Worm (Caenorhabditis elegans) whole organism, L1 larva: Measurements from ENCODE around the gene F52E10.2.
A peak's percentile ranks its signal among the peaks of the same experiment; 100 is the strongest.

Source experiments
- C16A3.4 ChIP-seq: fragments of 150-350 bp; optimal IDR thresholded peaks from 2 replicates; lab custom pipeline; 2014; ENCODE audit warnings: missing biosample characterization, missing genetic modification characterization
- alr-1 ChIP-seq: fragments of 200-800 bp; sonication (Bioruptor generic); optimal IDR thresholded peaks from 2 replicates; lab custom pipeline; 2018; ENCODE audit warnings: borderline replicate concordance, mild to moderate bottlenecking, missing genetic modification characterization, missing compliant biosample characterization
- aly-2 ChIP-seq: fragments of 150-350 bp; optimal IDR thresholded peaks from 2 replicates; lab custom pipeline; 2014; ENCODE audit warnings: missing biosample characterization, missing genetic modification characterization
- ama-1 ChIP-seq: fragments of 150-350 bp; optimal IDR thresholded peaks from 2 replicates; lab custom pipeline; 2014
- blmp-1 ChIP-seq: fragments of 150-350 bp; optimal IDR thresholded peaks from 2 replicates; lab custom pipeline; 2014; ENCODE audit warnings: missing biosample characterization, missing genetic modification characterization
- ceh-63 ChIP-seq: fragments of 200-800 bp; sonication (Bioruptor generic); optimal IDR thresholded peaks from 2 replicates; lab custom pipeline; 2018; ENCODE audit warnings: mild to moderate bottlenecking, missing genetic modification characterization, missing compliant biosample characterization
- ceh-8 ChIP-seq: fragments of 200-800 bp; sonication (Bioruptor generic); optimal IDR thresholded peaks from 2 replicates; lab custom pipeline; 2018; ENCODE audit warnings: mild to moderate bottlenecking, missing genetic modification characterization, moderate library complexity, missing compliant biosample characterization
- ceh-88 ChIP-seq: fragments of 200-800 bp; sonication (Bioruptor generic); IDR thresholded peaks from 2 replicates; pipeline ENCODE4 v1.3.6; 2022; ENCODE audit warnings: missing genetic modification characterization, missing compliant biosample characterization
- dpl-1 ChIP-seq, 3 experiments: fragments of 150-350 bp in 2 of 3; sonication (generic microtip) in 1 of 3; optimal IDR thresholded peaks; 2 replicates each; lab custom pipeline; 2014 to 2017; ENCODE audit warnings: missing biosample characterization in 3 of 3, missing genetic modification characterization in 3 of 3, missing genetic modification reagents in 3 of 3
- egl-13 ChIP-seq: sonication (generic microtip); optimal IDR thresholded peaks from 2 replicates; lab custom pipeline; 2016; ENCODE audit warnings: missing genotype, missing genetic modification reagents, missing genetic modification characterization, missing compliant biosample characterization
- egl-27 ChIP-seq, 2 experiments: fragments of 150-350 bp in 1 of 2; sonication (generic microtip); optimal IDR thresholded peaks; 3 replicates each; lab custom pipeline; 2017 to 2018; ENCODE audit warnings: missing biosample characterization in 2 of 2, missing genetic modification characterization in 2 of 2, missing genetic modification reagents in 2 of 2
- elt-2 ChIP-seq: sonication (generic microtip); optimal IDR thresholded peaks from 2 replicates; lab custom pipeline; 2016; ENCODE audit warnings: missing genetic modification characterization, mild to moderate bottlenecking, inconsistent platforms, missing compliant biosample characterization, missing genetic modification reagents
- elt-3 ChIP-seq, 6 experiments: fragments of 150-350 bp in 1 of 6; sonication (generic microtip); optimal IDR thresholded peaks; 2 replicates each; lab custom pipeline; 2017 to 2018; ENCODE audit warnings: missing biosample characterization in 6 of 6, missing genetic modification characterization in 6 of 6, inconsistent platforms in 1 of 6
- fkh-10 ChIP-seq: sonication (generic microtip); optimal IDR thresholded peaks from 2 replicates; lab custom pipeline; 2017; ENCODE audit warnings: missing biosample characterization, missing genetic modification reagents, missing genetic modification characterization
- fos-1 ChIP-seq: fragments of 150-350 bp; optimal IDR thresholded peaks from 2 replicates; lab custom pipeline; 2014; ENCODE audit warnings: missing biosample characterization, missing genetic modification characterization
- grh-1 ChIP-seq: fragments of 200-800 bp; sonication (Bioruptor generic); IDR thresholded peaks from 2 replicates; pipeline ENCODE4 v1.3.6; 2022; ENCODE audit warnings: missing genetic modification reagents, missing genetic modification characterization, missing compliant biosample characterization
- hlh-17 ChIP-seq: fragments of 200-800 bp; sonication (Bioruptor generic); optimal IDR thresholded peaks from 2 replicates; lab custom pipeline; 2018; ENCODE audit warnings: missing genetic modification characterization, mild to moderate bottlenecking, missing compliant biosample characterization, moderate library complexity, borderline replicate concordance
- hlh-4 ChIP-seq: sonication (generic microtip); optimal IDR thresholded peaks from 2 replicates; lab custom pipeline; 2016; ENCODE audit warnings: mild to moderate bottlenecking, missing genetic modification characterization, missing compliant biosample characterization
- isw-1 ChIP-seq: fragments of 200-800 bp; sonication (Bioruptor generic); IDR thresholded peaks from 2 replicates; pipeline ENCODE4 v1.3.6; 2022; ENCODE audit warnings: missing genetic modification characterization, missing compliant biosample characterization
- lin-13 ChIP-seq: fragments of 150-350 bp; optimal IDR thresholded peaks from 2 replicates; lab custom pipeline; 2014; ENCODE audit warnings: missing biosample characterization, missing genetic modification reagents, missing genetic modification characterization
- lin-14 ChIP-seq: fragments of 200-800 bp; sonication (Bioruptor generic); optimal IDR thresholded peaks from 2 replicates; lab custom pipeline; 2018; ENCODE audit warnings: mild to moderate bottlenecking, missing genetic modification characterization, moderate library complexity, missing compliant biosample characterization
- lin-15B ChIP-seq: fragments of 150-350 bp; sonication (generic microtip); optimal IDR thresholded peaks from 3 replicates; lab custom pipeline; 2014; ENCODE audit warnings: missing biosample characterization, missing genetic modification characterization
- lin-35 ChIP-seq, 2 experiments: fragments of 150-350 bp; optimal IDR thresholded peaks; 2 replicates each; lab custom pipeline; 2014; ENCODE audit warnings: missing biosample characterization in 2 of 2, missing genetic modification characterization in 2 of 2, missing genetic modification reagents in 2 of 2
- lir-3 ChIP-seq: sonication (generic microtip); optimal IDR thresholded peaks from 2 replicates; lab custom pipeline; 2016; ENCODE audit warnings: mild to moderate bottlenecking, missing genetic modification characterization, moderate library complexity, missing compliant biosample characterization; ENCODE audit not compliant: poor library complexity
- lsy-2 ChIP-seq, 2 experiments: fragments of 150-350 bp; optimal IDR thresholded peaks; 2 replicates each; lab custom pipeline; 2014; ENCODE audit warnings: missing biosample characterization in 2 of 2, missing genetic modification characterization in 2 of 2
- mdl-1 ChIP-seq, 2 experiments: fragments of 150-350 bp; optimal IDR thresholded peaks; 2 replicates each; lab custom pipeline; 2014 to 2017; ENCODE audit warnings: missing biosample characterization in 2 of 2, missing genetic modification characterization in 2 of 2, inconsistent platforms in 1 of 2
- mef-2 ChIP-seq: fragments of 150-350 bp; optimal IDR thresholded peaks from 2 replicates; lab custom pipeline; 2014; ENCODE audit warnings: missing biosample characterization, missing genetic modification characterization
- mep-1 ChIP-seq: fragments of 150-350 bp; optimal IDR thresholded peaks from 2 replicates; lab custom pipeline; 2014; ENCODE audit warnings: missing biosample characterization, missing genetic modification characterization
- nhr-12 ChIP-seq: sonication (generic microtip); optimal IDR thresholded peaks from 2 replicates; lab custom pipeline; 2017; ENCODE audit warnings: missing biosample characterization, missing genetic modification characterization
- nhr-19 ChIP-seq: fragments of 200-800 bp; sonication (Bioruptor generic); conservative IDR thresholded peaks from 2 replicates; pipeline ENCODE4 v1.3.6; 2022; ENCODE audit warnings: missing genetic modification characterization, missing compliant biosample characterization
- nhr-20 ChIP-seq: sonication (generic microtip); optimal IDR thresholded peaks from 2 replicates; lab custom pipeline; 2016; ENCODE audit warnings: mild to moderate bottlenecking, missing genetic modification characterization, missing compliant biosample characterization
- nhr-237 ChIP-seq: fragments of 150-350 bp; optimal IDR thresholded peaks from 2 replicates; lab custom pipeline; 2014; ENCODE audit warnings: missing biosample characterization, missing genetic modification characterization
- nhr-28 ChIP-seq: fragments of 150-350 bp; optimal IDR thresholded peaks from 2 replicates; lab custom pipeline; 2014; ENCODE audit warnings: missing biosample characterization, missing genetic modification characterization
- nhr-47 ChIP-seq: sonication (generic microtip); optimal IDR thresholded peaks from 2 replicates; lab custom pipeline; 2016; ENCODE audit warnings: mild to moderate bottlenecking, missing genetic modification characterization, moderate library complexity, missing compliant biosample characterization
- nhr-71 ChIP-seq: sonication (generic microtip); optimal IDR thresholded peaks from 2 replicates; lab custom pipeline; 2016; ENCODE audit warnings: mild to moderate bottlenecking, missing genetic modification characterization, moderate library complexity, missing compliant biosample characterization
- nhr-77 ChIP-seq: fragments of 150-350 bp; optimal IDR thresholded peaks from 2 replicates; lab custom pipeline; 2014; ENCODE audit warnings: missing biosample characterization, missing genetic modification characterization
- nhr-85 ChIP-seq: sonication (generic microtip); peaks from one replicate; lab custom pipeline; 2016; ENCODE audit warnings: missing genetic modification characterization, inconsistent platforms, missing compliant biosample characterization
- nhr-90 ChIP-seq: sonication (generic microtip); optimal IDR thresholded peaks from 2 replicates; lab custom pipeline; 2016; ENCODE audit warnings: mild to moderate bottlenecking, missing genetic modification characterization, missing compliant biosample characterization; ENCODE audit not compliant: poor library complexity
- pax-3 ChIP-seq: fragments of 200-800 bp; sonication (Bioruptor generic); optimal IDR thresholded peaks from 2 replicates; lab custom pipeline; 2018; ENCODE audit warnings: mild to moderate bottlenecking, missing genetic modification characterization, moderate library complexity, missing compliant biosample characterization
- rnt-1 ChIP-seq: sonication (generic microtip); optimal IDR thresholded peaks from 2 replicates; lab custom pipeline; 2016; ENCODE audit warnings: mild to moderate bottlenecking, missing genetic modification characterization, moderate library complexity, missing compliant biosample characterization
- snpc-4 ChIP-seq: fragments of 150-350 bp; optimal IDR thresholded peaks from 2 replicates; lab custom pipeline; 2014; ENCODE audit warnings: missing biosample characterization, missing genetic modification characterization
- snu-23 ChIP-seq: sonication (generic microtip); optimal IDR thresholded peaks from 2 replicates; lab custom pipeline; 2016; ENCODE audit warnings: missing genetic modification characterization, missing compliant biosample characterization
- sup-37 ChIP-seq: fragments of 200-800 bp; sonication (Bioruptor generic); optimal IDR thresholded peaks from 2 replicates; lab custom pipeline; 2018; ENCODE audit warnings: mild to moderate bottlenecking, missing genetic modification characterization, missing compliant biosample characterization
- tbx-2 ChIP-seq: sonication (generic microtip); optimal IDR thresholded peaks from 2 replicates; lab custom pipeline; 2016; ENCODE audit warnings: missing genetic modification characterization, missing compliant biosample characterization
- tlp-1 ChIP-seq: fragments of 150-350 bp; optimal IDR thresholded peaks from 2 replicates; lab custom pipeline; 2014; ENCODE audit warnings: missing biosample characterization, missing genetic modification characterization
- unc-130 ChIP-seq: fragments of 150-350 bp; optimal IDR thresholded peaks from 2 replicates; lab custom pipeline; 2017; ENCODE audit warnings: missing biosample characterization, missing genetic modification characterization, inconsistent platforms
- xbp-1 ChIP-seq: sonication (generic microtip); optimal IDR thresholded peaks from 2 replicates; lab custom pipeline; 2016; ENCODE audit warnings: missing genetic modification characterization, missing compliant biosample characterization
- ztf-11 ChIP-seq, 2 experiments: sonication (generic microtip); optimal IDR thresholded peaks; 2 replicates each; lab custom pipeline; 2016 to 2017; ENCODE audit warnings: missing genetic modification characterization in 2 of 2, missing biosample characterization in 1 of 2, missing compliant biosample characterization in 1 of 2
- ztf-4 ChIP-seq: fragments of 150-350 bp; optimal IDR thresholded peaks from 2 replicates; lab custom pipeline; 2014; ENCODE audit warnings: missing biosample characterization, missing genetic modification characterization

The F52E10.2 gene

DNA sequence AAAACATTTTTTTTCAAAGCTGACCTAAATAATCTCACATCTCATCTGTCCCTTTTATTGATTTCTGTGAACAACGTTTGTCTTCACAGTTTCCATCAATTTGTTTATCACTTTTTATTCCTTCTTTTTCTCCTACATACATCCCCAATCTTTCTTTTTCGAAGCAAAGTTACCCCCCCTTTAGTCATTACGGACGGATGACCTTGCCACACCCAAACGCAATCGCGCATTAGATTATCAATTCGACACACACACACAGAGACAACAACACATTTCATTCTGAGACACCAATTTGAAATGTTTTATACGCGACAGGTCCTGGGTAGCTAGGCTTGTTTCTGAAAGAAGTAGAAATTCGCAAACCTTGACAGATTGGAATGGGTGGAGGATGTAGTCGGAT, 19.7 kb downstream of the F52E10.2 start:
- TF ChIP-seq lin-14 (peak; percentile 80), rnt-1 (tag; lab: Kevin White, UChicago) (no peak), xbp-1 (tag; lab: Kevin White, UChicago) (no peak), ztf-4 (no peak), tlp-1 (tag; lab: Kevin White, UChicago) (no peak), lir-3 (tag; lab: Kevin White, UChicago) (no peak), pax-3 (tag; lab: Kevin White, UChicago) (no peak), ztf-11 (tag; optimal IDR thresholded peaks at IDR 0.05; lab: Kevin White, UChicago) (no peak), ceh-88 (no peak), isw-1 (GFP tag; lab: Robert Waterston, UW) (no peak), snu-23 (GFP tag; lab: Kevin White, UChicago) (peak; percentile 45), dpl-1 (GFP tag; optimal IDR thresholded peaks at IDR 0.05; lab: Kevin White, UChicago) (no peak), blmp-1 (tag; lab: Kevin White, UChicago) (peak; percentile 80), nhr-47 (tag; lab: Kevin White, UChicago) (no peak), ceh-63 (GFP tag; lab: Kevin White, UChicago) (no peak), hlh-4 (tag; lab: Kevin White, UChicago) (no peak), grh-1 (GFP tag; lab: Robert Waterston, UW) (no peak), nhr-90 (tag; lab: Kevin White, UChicago) (peak; percentile 53), elt-3 (tag; optimal IDR thresholded peaks at IDR 0.05; lab: Kevin White, UChicago) (peak in 4 of 6 experiments; percentile 25 to 80 (median 64)), hlh-17 (no peak), unc-130 (tag; lab: Kevin White, UChicago) (peak; percentile 6), lsy-2 (tag; optimal IDR thresholded peaks at IDR 0.05; lab: Kevin White, UChicago) (peak in 1 of 2 experiments; percentile 6), nhr-85 (tag; lab: Kevin White, UChicago) (peak; percentile 89), fkh-10 (no peak), tbx-2 (tag; lab: Kevin White, UChicago) (no peak), mdl-1 (tag; optimal IDR thresholded peaks at IDR 0.05; lab: Kevin White, UChicago) (no peak), egl-27 (tag; optimal IDR thresholded peaks at IDR 0.05; lab: Kevin White, UChicago) (no peak), mef-2 (tag; lab: Kevin White, UChicago) (no peak), elt-2 (tag; lab: Kevin White, UChicago) (no peak), C16A3.4 (tag; lab: Kevin White, UChicago) (no peak), lin-13 (GFP tag; lab: Kevin White, UChicago) (no peak), nhr-71 (tag; lab: Kevin White, UChicago) (peak; percentile 36), nhr-12 (tag; lab: Kevin White, UChicago) (no peak), nhr-19 (0 out of 2 replicates have a peak, but pooled peaks have one; percentile 15), nhr-237 (tag; lab: Kevin White, UChicago) (no peak), nhr-28 (tag; lab: Kevin White, UChicago) (no peak), alr-1 (tag; lab: Kevin White, UChicago) (no peak), egl-13 (tag; lab: Kevin White, UChicago) (no peak), lin-35 (GFP tag; optimal IDR thresholded peaks at IDR 0.05; lab: Kevin White, UChicago) (peak in 1 of 2 experiments; percentile 10), aly-2 (tag; lab: Kevin White, UChicago) (no peak), ceh-8 (GFP tag; lab: Kevin White, UChicago) (no peak), mep-1 (tag; lab: Kevin White, UChicago) (peak; percentile 61), lin-15B (tag; lab: Kevin White, UChicago) (no peak), fos-1 (no peak), ama-1 (lab: Kevin White, UChicago) (no peak), snpc-4 (tag; lab: Kevin White, UChicago) (no peak), nhr-20 (tag; lab: Kevin White, UChicago) (peak; percentile 27), nhr-77 (tag; lab: Kevin White, UChicago) (no peak), sup-37 (GFP tag; lab: Kevin White, UChicago) (no peak)
